Worm (Caenorhabditis elegans) whole organism, young adult: ENCODE data around the gene srh-16.

Source experiments
- B0035.1 ChIP-seq: sonication (generic microtip); optimal IDR thresholded peaks from 2 replicates; lab custom pipeline; 2016; ENCODE audit warnings: missing genetic modification characterization, mild to moderate bottlenecking, missing compliant biosample characterization, missing genotype, missing genetic modification reagents
- B0336.3 ChIP-seq: fragments of 200-800 bp; sonication (Bioruptor generic); IDR thresholded peaks from 2 replicates; pipeline ENCODE4 v1.3.6; 2022; ENCODE audit warnings: missing genetic modification characterization, missing compliant biosample characterization
- C06A6.2 ChIP-seq: fragments of 200-800 bp; sonication (Bioruptor generic); conservative IDR thresholded peaks from 2 replicates; pipeline ENCODE4 v1.3.6; 2022; ENCODE audit warnings: missing genetic modification characterization, missing compliant biosample characterization
- F10E7.11 ChIP-seq: sonication (generic microtip); optimal IDR thresholded peaks from 2 replicates; lab custom pipeline; 2017; ENCODE audit warnings: mild to moderate bottlenecking, missing genetic modification characterization, moderate library complexity, missing compliant biosample characterization
- F33H1.4 ChIP-seq: fragments of 200-800 bp; sonication (Bioruptor generic); IDR thresholded peaks from 2 replicates; pipeline ENCODE4 v1.3.6; 2022; ENCODE audit warnings: missing genetic modification reagents, missing genetic modification characterization, missing compliant biosample characterization
- F37B4.10 ChIP-seq: fragments of 200-800 bp; sonication (Bioruptor generic); IDR thresholded peaks from 2 replicates; pipeline ENCODE4 v1.3.6; 2022; ENCODE audit warnings: missing genetic modification characterization, missing compliant biosample characterization
- F55B11.4 ChIP-seq: sonication (generic microtip); optimal IDR thresholded peaks from 2 replicates; lab custom pipeline; 2016; ENCODE audit warnings: missing compliant biosample characterization, missing genetic modification characterization, borderline replicate concordance; ENCODE audit not compliant: insufficient read depth
- K12H6.12 ChIP-seq: fragments of 200-800 bp; sonication (Bioruptor generic); optimal IDR thresholded peaks from 2 replicates; lab custom pipeline; 2018; ENCODE audit warnings: mild to moderate bottlenecking, missing genetic modification characterization, missing compliant biosample characterization
- T07F8.4 ChIP-seq: sonication (generic microtip); optimal IDR thresholded peaks from 2 replicates; lab custom pipeline; 2016; ENCODE audit warnings: mild to moderate bottlenecking, missing genetic modification characterization, moderate library complexity, missing compliant biosample characterization
- T26A5.8 ChIP-seq: sonication (generic microtip); optimal IDR thresholded peaks from 2 replicates; lab custom pipeline; 2016; ENCODE audit warnings: missing genetic modification characterization, missing compliant biosample characterization
- Y53F4B.3 ChIP-seq: fragments of 200-800 bp; sonication (Bioruptor generic); IDR thresholded peaks from 2 replicates; pipeline ENCODE4 v1.3.6; 2022; ENCODE audit warnings: missing genetic modification reagents, missing genetic modification characterization, missing compliant biosample characterization
- Y67H2A.10 ChIP-seq: fragments of 200-800 bp; sonication (Bioruptor generic); conservative IDR thresholded peaks from 2 replicates; pipeline ENCODE4 v1.3.6; 2022; ENCODE audit warnings: missing genetic modification reagents, missing genetic modification characterization, missing compliant biosample characterization
- athp-1 ChIP-seq: sonication (generic microtip); optimal IDR thresholded peaks from 2 replicates; lab custom pipeline; 2017; ENCODE audit warnings: mild to moderate bottlenecking, missing genetic modification characterization, missing compliant biosample characterization
- attf-3 ChIP-seq: fragments of 200-800 bp; sonication (Bioruptor generic); conservative IDR thresholded peaks from 2 replicates; pipeline ENCODE4 v1.3.6; 2022; ENCODE audit warnings: missing genetic modification reagents, missing genetic modification characterization, missing compliant biosample characterization
- attf-6 ChIP-seq: fragments of 200-800 bp; sonication (Bioruptor generic); IDR thresholded peaks from 2 replicates; pipeline ENCODE4 v1.3.6; 2022; ENCODE audit warnings: missing genetic modification reagents, missing genetic modification characterization, missing compliant biosample characterization
- cebp-1 ChIP-seq, 2 experiments: fragments of 200-800 bp in 1 of 2; sonication (Bioruptor generic) in 1 of 2; sonication (generic microtip) in 1 of 2; IDR thresholded peaks in 1 of 2; optimal IDR thresholded peaks in 1 of 2; 2 replicates each; pipeline versions ENCODE4 v1.3.6 to Lab custom; 2017 to 2022; ENCODE audit warnings: missing compliant biosample characterization in 2 of 2, missing genetic modification characterization in 2 of 2, mild to moderate bottlenecking in 1 of 2, missing genetic modification reagents in 1 of 2, moderate library complexity in 1 of 2
- ceh-27 ChIP-seq: fragments of 200-800 bp; sonication (Bioruptor generic); optimal IDR thresholded peaks from 2 replicates; lab custom pipeline; 2018; ENCODE audit warnings: mild to moderate bottlenecking, missing genetic modification characterization, moderate library complexity, missing compliant biosample characterization
- ceh-40 ChIP-seq: fragments of 200-800 bp; sonication (Bioruptor generic); IDR thresholded peaks from 2 replicates; pipeline ENCODE4 v1.3.6; 2022; ENCODE audit warnings: missing genetic modification characterization, missing compliant biosample characterization
- die-1 ChIP-seq: sonication (generic microtip); optimal IDR thresholded peaks from 2 replicates; lab custom pipeline; 2016; ENCODE audit warnings: missing genotype, mild to moderate bottlenecking, missing genetic modification characterization, missing compliant biosample characterization
- dox-1 ChIP-seq: fragments of 200-800 bp; sonication (Bioruptor generic); IDR thresholded peaks from 2 replicates; pipeline ENCODE4 v1.3.6; 2022; ENCODE audit warnings: missing genetic modification reagents, missing genetic modification characterization, missing compliant biosample characterization
- dpff-1 ChIP-seq: sonication (generic microtip); optimal IDR thresholded peaks from 2 replicates; lab custom pipeline; 2017; ENCODE audit warnings: mild to moderate bottlenecking, missing genetic modification characterization, missing compliant biosample characterization
- egrh-3 ChIP-seq: fragments of 200-800 bp; sonication (Bioruptor generic); IDR thresholded peaks from 2 replicates; pipeline ENCODE4 v1.3.6; 2022; ENCODE audit warnings: missing genetic modification reagents, missing genetic modification characterization, missing compliant biosample characterization
- ekl-4 ChIP-seq: fragments of 200-800 bp; sonication (Bioruptor generic); IDR thresholded peaks from 2 replicates; pipeline ENCODE4 v1.3.6; 2022; ENCODE audit warnings: missing genetic modification reagents, missing genetic modification characterization, missing compliant biosample characterization
- hlh-12 ChIP-seq: sonication (generic microtip); optimal IDR thresholded peaks from 2 replicates; lab custom pipeline; 2016; ENCODE audit warnings: missing genetic modification characterization, missing compliant biosample characterization
- hrde-1 ChIP-seq: sonication (generic microtip); optimal IDR thresholded peaks from 2 replicates; lab custom pipeline; 2016; ENCODE audit warnings: missing genetic modification characterization, mild to moderate bottlenecking, missing compliant biosample characterization, moderate library complexity, missing genotype, missing genetic modification reagents, borderline replicate concordance
- lin-26 ChIP-seq: fragments of 200-800 bp; sonication (Bioruptor generic); IDR thresholded peaks from 2 replicates; pipeline ENCODE4 v1.3.6; 2022; ENCODE audit warnings: missing genetic modification reagents, missing genetic modification characterization, missing compliant biosample characterization
- lin-35 ChIP-seq, 3 experiments: fragments of 150-350 bp in 2 of 3; sonication (generic microtip) in 1 of 3; optimal IDR thresholded peaks; 2 replicates each; lab custom pipeline; 2014 to 2018; ENCODE audit warnings: missing biosample characterization in 3 of 3, missing genetic modification characterization in 3 of 3, missing genetic modification reagents in 3 of 3
- lin-54 ChIP-seq: fragments of 200-800 bp; sonication (Bioruptor generic); optimal IDR thresholded peaks from 2 replicates; lab custom pipeline; 2018; ENCODE audit warnings: mild to moderate bottlenecking, missing genetic modification characterization, missing compliant biosample characterization
- lsl-1 ChIP-seq: fragments of 200-800 bp; sonication (Bioruptor generic); optimal IDR thresholded peaks from 2 replicates; lab custom pipeline; 2018; ENCODE audit warnings: mild to moderate bottlenecking, missing genetic modification characterization, moderate library complexity, missing compliant biosample characterization
- lsy-27 ChIP-seq: sonication (generic microtip); optimal IDR thresholded peaks from 2 replicates; lab custom pipeline; 2017; ENCODE audit warnings: missing genetic modification characterization, mild to moderate bottlenecking, missing compliant biosample characterization, antibody characterized with exemption, missing genotype, borderline replicate concordance; ENCODE audit not compliant: insufficient read depth
- madf-3 ChIP-seq: fragments of 200-800 bp; sonication (Bioruptor generic); IDR thresholded peaks from 2 replicates; pipeline ENCODE4 v1.3.6; 2022; ENCODE audit warnings: missing genetic modification reagents, missing genetic modification characterization, missing compliant biosample characterization
- madf-6 ChIP-seq: fragments of 200-800 bp; sonication (Bioruptor generic); IDR thresholded peaks from 2 replicates; pipeline ENCODE4 v1.3.6; 2022; ENCODE audit warnings: missing genetic modification reagents, missing genetic modification characterization, missing compliant biosample characterization
- madf-8 ChIP-seq: fragments of 200-800 bp; sonication (Bioruptor generic); conservative IDR thresholded peaks from 2 replicates; pipeline ENCODE4 v1.3.6; 2022; ENCODE audit warnings: missing genetic modification reagents, missing genetic modification characterization, missing compliant biosample characterization
- mel-28 ChIP-seq: sonication (generic microtip); optimal IDR thresholded peaks from 2 replicates; lab custom pipeline; 2016; ENCODE audit warnings: borderline replicate concordance, mild to moderate bottlenecking, missing genetic modification characterization, missing compliant biosample characterization
- mxl-1 ChIP-seq: sonication (generic microtip); optimal IDR thresholded peaks from 2 replicates; lab custom pipeline; 2016; ENCODE audit warnings: missing genetic modification characterization, missing compliant biosample characterization
- pha-4 ChIP-seq: fragments of 150-350 bp; sonication (generic microtip); optimal IDR thresholded peaks from 2 replicates; lab custom pipeline; 2014; ENCODE audit warnings: missing biosample characterization, missing genetic modification reagents, missing genetic modification characterization
- rpc-1 ChIP-seq, 2 experiments: fragments of 150-350 bp in 1 of 2; sonication (generic microtip) in 1 of 2; optimal IDR thresholded peaks; 2 replicates each; lab custom pipeline; 2014 to 2018; ENCODE audit warnings: missing biosample characterization in 1 of 2, missing genetic modification characterization in 1 of 2, missing genetic modification reagents in 1 of 2, missing genotype in 1 of 2
- sea-2 ChIP-seq: fragments of 200-800 bp; sonication (Bioruptor generic); IDR thresholded peaks from 2 replicates; pipeline ENCODE4 v1.3.6; 2022; ENCODE audit warnings: missing genetic modification characterization, missing compliant biosample characterization
- snpc-4 ChIP-seq, 5 experiments: fragments of 150-350 bp in 1 of 5; sonication (generic microtip) in 4 of 5; optimal IDR thresholded peaks; 2 replicates each; lab custom pipeline; 2014 to 2018; ENCODE audit warnings: missing genetic modification characterization in 5 of 5, missing biosample characterization in 3 of 5, antibody characterized with exemption in 2 of 5, mild to moderate bottlenecking in 2 of 5, missing compliant biosample characterization in 2 of 5, missing genotype in 2 of 5, moderate library complexity in 2 of 5, missing genetic modification reagents in 1 of 5
- unc-62 ChIP-seq: fragments of 150-350 bp; optimal IDR thresholded peaks from 2 replicates; lab custom pipeline; 2014; ENCODE audit warnings: missing biosample characterization, missing genetic modification reagents, missing genetic modification characterization
- ztf-25 ChIP-seq: fragments of 200-800 bp; sonication (Bioruptor generic); IDR thresholded peaks from 2 replicates; pipeline ENCODE4 v1.3.6; 2022; ENCODE audit warnings: missing genetic modification reagents, missing genetic modification characterization, missing compliant biosample characterization

srh-16 gene

ce11 chrV:12320274-12320839 is 28.7 kb downstream of the srh-16 start (continued):
- TF ChIP-seq F10E7.11 (tag; lab: Kevin White, UChicago): peak; percentile 42
- no peak for TF ChIP-seq egrh-3 (GFP tag; lab: Robert Waterston, UW)
- TF ChIP-seq ekl-4 (GFP tag; lab: Robert Waterston, UW): peak; percentile 77; the same call in 1 of the 2 replicates

DNA sequence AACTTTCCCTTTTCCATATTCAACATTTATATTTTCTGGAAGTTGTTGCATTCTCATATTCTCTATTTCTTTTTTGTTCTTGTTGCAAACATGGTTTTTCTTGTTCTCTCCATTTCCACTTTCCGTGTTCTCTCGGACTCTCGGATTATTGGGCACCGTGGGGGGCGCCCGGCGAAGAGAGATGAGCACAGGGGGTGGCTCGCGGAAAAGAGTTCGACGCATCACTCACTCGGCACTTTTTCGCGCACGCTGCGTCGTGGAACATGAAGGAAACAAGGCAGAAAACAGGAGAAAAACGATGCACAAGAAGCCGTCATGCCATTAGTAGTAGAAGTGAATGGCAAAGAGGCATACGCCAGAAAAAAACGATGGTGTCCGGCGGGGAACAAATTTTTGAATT is 35.0 kb downstream of the srh-16 start:
- TF ChIP-seq rpc-1 (optimal IDR thresholded peaks at IDR 0.05; lab: Kevin White, UChicago): no peak
- TF ChIP-seq rpc-1 (tag; optimal IDR thresholded peaks at IDR 0.05; lab: Kevin White, UChicago): no peak
- TF ChIP-seq snpc-4 (GFP tag; optimal IDR thresholded peaks at IDR 0.05; lab: Kevin White, UChicago): no peak
- no peak for TF ChIP-seq snpc-4 (tag; optimal IDR thresholded peaks at IDR 0.05; lab: Kevin White, UChicago)
- TF ChIP-seq dox-1 (GFP tag; lab: Robert Waterston, UW): no peak
- TF ChIP-seq F37B4.10 (GFP tag; lab: Robert Waterston, UW): no peak
- no peak for TF ChIP-seq ekl-4 (GFP tag; lab: Robert Waterston, UW)
- no peak for TF ChIP-seq F55B11.4
- TF ChIP-seq attf-3: no peak
- no peak for TF ChIP-seq Y53F4B.3 (GFP tag; lab: Robert Waterston, UW)
- no peak for TF ChIP-seq T07F8.4 (tag; lab: Kevin White, UChicago)
- no peak for TF ChIP-seq madf-8 (GFP tag; lab: Robert Waterston, UW)
- TF ChIP-seq die-1 (tag; lab: Kevin White, UChicago): no peak
- TF ChIP-seq, all 124 proteins: peak for 0

DNA sequence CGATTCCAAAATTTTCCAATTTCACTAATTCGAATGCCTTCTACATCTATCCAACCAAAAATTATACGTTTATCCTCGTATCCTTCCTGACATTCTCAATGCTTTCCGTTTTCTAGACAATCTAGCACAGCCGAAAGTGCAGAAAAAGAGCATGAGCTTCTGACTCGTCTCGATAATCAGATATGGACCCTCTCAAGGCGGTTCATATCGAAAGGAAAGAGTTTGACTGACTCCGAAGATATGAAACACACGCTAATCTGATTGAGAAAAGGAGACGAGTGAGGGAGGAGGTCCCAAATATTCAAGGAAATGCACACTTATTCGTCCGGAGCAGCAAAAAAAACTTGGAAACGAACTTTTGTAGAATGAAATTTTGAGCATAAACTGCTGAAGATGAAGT is 37.5 kb downstream of the srh-16 start:
- TF ChIP-seq C06A6.2: no peak
- no peak for TF ChIP-seq ceh-27
- TF ChIP-seq B0336.3 (GFP tag; lab: Robert Waterston, UW): no peak
- no peak for TF ChIP-seq madf-8 (GFP tag; lab: Robert Waterston, UW)
- TF ChIP-seq ceh-40 (GFP tag; lab: Robert Waterston, UW): no peak
- no peak for TF ChIP-seq hrde-1 (tag; lab: Kevin White, UChicago)
- TF ChIP-seq F33H1.4: no peak
- no peak for TF ChIP-seq cebp-1 (GFP tag; IDR thresholded peaks at IDR 0.05; lab: Robert Waterston, UW)
- no peak for TF ChIP-seq cebp-1 (tag; optimal IDR thresholded peaks at IDR 0.05; lab: Kevin White, UChicago)
- no peak for TF ChIP-seq madf-6 (GFP tag; lab: Robert Waterston, UW)
- TF ChIP-seq hlh-12: no peak
- TF ChIP-seq athp-1 (tag; lab: Kevin White, UChicago): no peak
- no peak for TF ChIP-seq ztf-25

DNA sequence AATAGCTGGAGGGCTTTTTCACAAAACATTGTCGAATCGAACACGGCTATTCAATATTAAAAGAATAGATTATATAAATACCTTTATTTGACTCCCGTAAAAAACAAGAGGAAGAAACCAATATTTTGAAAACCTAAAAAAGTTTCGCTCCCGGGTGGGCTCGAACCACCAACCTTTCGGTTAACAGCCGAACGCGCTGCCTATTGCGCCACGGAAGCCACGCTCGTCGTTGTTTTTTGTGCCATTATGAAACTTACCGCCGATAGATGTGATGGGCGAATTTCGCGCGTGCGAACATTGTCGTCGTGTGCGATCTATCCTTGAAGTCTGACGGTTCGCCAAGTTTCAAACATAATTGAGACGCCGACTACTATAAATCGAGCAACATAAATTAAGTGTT is 40.2 kb downstream of the srh-16 start:
- TF ChIP-seq dpff-1 (tag; lab: Kevin White, UChicago): no peak
- TF ChIP-seq mxl-1 (tag; lab: Kevin White, UChicago): peak; percentile 18
- peak in 1 of 3 experiments; percentile 16 for TF ChIP-seq lin-35 (GFP tag; optimal IDR thresholded peaks at IDR 0.05; lab: Kevin White, UChicago)
- no peak for TF ChIP-seq attf-6 (GFP tag; lab: Robert Waterston, UW)
- no peak; the same call in 1 of the 2 replicates for TF ChIP-seq egrh-3 (GFP tag; lab: Robert Waterston, UW)
- TF ChIP-seq lsl-1: peak; percentile 17
- TF ChIP-seq T26A5.8 (tag; lab: Kevin White, UChicago): no peak
- no peak for TF ChIP-seq pha-4 (tag; lab: Kevin White, UChicago)
- no peak for TF ChIP-seq unc-62 (GFP tag; lab: Kevin White, UChicago)
- TF ChIP-seq lsy-27 (tag; lab: Kevin White, UChicago): no peak
- no peak for TF ChIP-seq Y67H2A.10 (GFP tag; lab: Robert Waterston, UW)
- no peak for TF ChIP-seq lin-54 (GFP tag; lab: Kevin White, UChicago)
- TF ChIP-seq lin-26 (GFP tag; lab: Robert Waterston, UW): no peak
- no peak for TF ChIP-seq madf-8 (GFP tag; lab: Robert Waterston, UW)
- no peak for TF ChIP-seq ztf-25
- no peak for TF ChIP-seq mel-28 (tag; lab: Kevin White, UChicago)
- no peak for TF ChIP-seq Y53F4B.3 (GFP tag; lab: Robert Waterston, UW)
- no peak for TF ChIP-seq ceh-40 (GFP tag; lab: Robert Waterston, UW)
- TF ChIP-seq K12H6.12: peak; percentile 2
- no peak for TF ChIP-seq B0035.1
- TF ChIP-seq sea-2 (GFP tag; lab: Robert Waterston, UW): no peak
- peak; percentile 70; the same call in 1 of the 2 replicates for TF ChIP-seq madf-3 (GFP tag; lab: Robert Waterston, UW)
- TF ChIP-seq die-1 (tag; lab: Kevin White, UChicago): peak; percentile 57
- no peak for TF ChIP-seq T07F8.4 (tag; lab: Kevin White, UChicago)
